Fruit fly (Drosophila melanogaster) whole organism, embryonic: ENCODE measurements around the gene CG3224.

Experiments
- CG10209 ChIP-seq: fragments of 200-800 bp; sonication (Bioruptor generic); optimal IDR thresholded peaks from 3 replicates; lab custom pipeline; 2017; ENCODE audit warnings: missing biosample characterization, mild to moderate bottlenecking, missing genetic modification characterization, missing genetic modification reagents
- CG10654 ChIP-seq: fragments of 200-800 bp; sonication (Bioruptor generic); optimal IDR thresholded peaks from 2 replicates; lab custom pipeline; 2016; ENCODE audit warnings: missing biosample characterization, missing genetic modification characterization
- CG12236 ChIP-seq: fragments of 200-800 bp; sonication (Bioruptor generic); optimal IDR thresholded peaks from 2 replicates; lab custom pipeline; 2016; ENCODE audit warnings: missing biosample characterization, missing genetic modification characterization
- CG12659 ChIP-seq: fragments of 200-800 bp; sonication (Bioruptor generic); optimal IDR thresholded peaks from 3 replicates; lab custom pipeline; 2017; ENCODE audit warnings: mild to moderate bottlenecking, missing biosample characterization, missing genetic modification reagents, missing genetic modification characterization
- CG14965 ChIP-seq: fragments of 200-800 bp; sonication (Bioruptor generic); optimal IDR thresholded peaks from 2 replicates; lab custom pipeline; 2016; ENCODE audit warnings: missing biosample characterization, missing genetic modification characterization, borderline replicate concordance
- CG1603 ChIP-seq: fragments of 200-800 bp; sonication (Bioruptor generic); optimal IDR thresholded peaks from 2 replicates; lab custom pipeline; 2019; ENCODE audit warnings: missing biosample characterization, mild to moderate bottlenecking, missing genetic modification characterization, moderate library complexity
- CG16779 ChIP-seq: fragments of 200-800 bp; sonication (Bioruptor generic); IDR thresholded peaks from 2 replicates; pipeline ENCODE4 v1.3.6; 2022; ENCODE audit warnings: missing biosample characterization, missing genetic modification characterization
- CG16863 ChIP-seq: fragments of 200-800 bp; sonication (Bioruptor generic); optimal IDR thresholded peaks from 3 replicates; lab custom pipeline; 2016; ENCODE audit warnings: missing biosample characterization, missing genetic modification characterization
- CG18599 ChIP-seq: fragments of 200-800 bp; sonication (Bioruptor generic); optimal IDR thresholded peaks from 3 replicates; lab custom pipeline; 2017; ENCODE audit warnings: missing biosample characterization, missing genetic modification characterization, mild to moderate bottlenecking, moderate library complexity, missing genetic modification reagents
- CG3838 ChIP-seq: fragments of 200-800 bp; sonication (Bioruptor generic); optimal IDR thresholded peaks from 3 replicates; lab custom pipeline; 2016; ENCODE audit warnings: missing biosample characterization, missing genetic modification characterization
- CG42726 ChIP-seq: fragments of 200-800 bp; sonication (Bioruptor generic); IDR thresholded peaks from 2 replicates; pipeline ENCODE4 v1.3.6; 2022; ENCODE audit warnings: missing biosample characterization, missing genetic modification characterization; ENCODE audit not compliant: partially characterized antibody
- CG5180 ChIP-seq: fragments of 200-800 bp; sonication (Bioruptor generic); optimal IDR thresholded peaks from 3 replicates; lab custom pipeline; 2017; ENCODE audit warnings: missing biosample characterization, missing genetic modification characterization, mild to moderate bottlenecking, moderate library complexity, missing genetic modification reagents
- CG7372 ChIP-seq: fragments of 200-800 bp; sonication (Bioruptor generic); IDR thresholded peaks from 2 replicates; pipeline ENCODE4 v1.3.6; 2022; ENCODE audit warnings: missing biosample characterization, missing genetic modification characterization
- CG7786 ChIP-seq: fragments of 200-800 bp; sonication (Bioruptor generic); optimal IDR thresholded peaks from 2 replicates; lab custom pipeline; 2016; ENCODE audit warnings: missing biosample characterization, missing genetic modification characterization
- CG7839 ChIP-seq: fragments of 200-800 bp; sonication (Bioruptor generic); optimal IDR thresholded peaks from 3 replicates; lab custom pipeline; 2018; ENCODE audit warnings: missing biosample characterization, mild to moderate bottlenecking, missing genetic modification characterization, moderate library complexity
- CG8944 ChIP-seq: fragments of 200-800 bp; sonication (Bioruptor generic); optimal IDR thresholded peaks from 3 replicates; lab custom pipeline; 2016; ENCODE audit warnings: missing biosample characterization, missing genetic modification characterization
- Dbx ChIP-seq: fragments of 200-800 bp; sonication (Bioruptor generic); IDR thresholded peaks from 3 replicates; pipeline ENCODE4 v1.3.6; 2022; ENCODE audit warnings: missing biosample characterization, missing genetic modification characterization
- Dek ChIP-seq: fragments of 200-800 bp; sonication (Bioruptor generic); optimal IDR thresholded peaks from 3 replicates; lab custom pipeline; 2019; ENCODE audit warnings: missing biosample characterization, mild to moderate bottlenecking, missing genetic modification characterization, moderate library complexity
- Dref ChIP-seq: fragments of 200-800 bp; sonication (Bioruptor generic); IDR thresholded peaks from 2 replicates; pipeline ENCODE4 v1.3.6; 2022; ENCODE audit warnings: missing biosample characterization, missing genetic modification characterization
- E2f2 ChIP-seq: fragments of 200-800 bp; sonication (Bioruptor generic); IDR thresholded peaks from 2 replicates; pipeline ENCODE4 v1.3.6; 2022; ENCODE audit warnings: missing biosample characterization, missing genetic modification characterization
- Gug ChIP-seq: fragments of 200-800 bp; sonication (Bioruptor generic); IDR thresholded peaks from 4 replicates; pipeline ENCODE4 v1.3.6; 2022; ENCODE audit warnings: missing biosample characterization, missing genetic modification characterization
- Nf-YB ChIP-seq: fragments of 200-800 bp; sonication (Bioruptor generic); optimal IDR thresholded peaks from 3 replicates; lab custom pipeline; 2019; ENCODE audit warnings: missing biosample characterization, mild to moderate bottlenecking, missing genetic modification characterization, moderate library complexity
- Ptx1 ChIP-seq: fragments of 200-800 bp; sonication (Bioruptor generic); IDR thresholded peaks from 2 replicates; pipeline ENCODE4 v1.3.6; 2022; ENCODE audit warnings: missing biosample characterization, missing genetic modification characterization
- Scr ChIP-seq: fragments of 200-800 bp; sonication (Bioruptor generic); IDR thresholded peaks from 2 replicates; pipeline ENCODE4 v1.3.6; 2022; ENCODE audit warnings: missing biosample characterization, missing genetic modification characterization; ENCODE audit not compliant: partially characterized antibody
- Sry-δ ChIP-seq: fragments of 200-800 bp; sonication (Bioruptor generic); optimal IDR thresholded peaks from 2 replicates; lab custom pipeline; 2016; ENCODE audit warnings: missing biosample characterization, missing genetic modification characterization
- Vsx1 ChIP-seq: fragments of 200-800 bp; sonication (Bioruptor generic); optimal IDR thresholded peaks from 2 replicates; lab custom pipeline; 2017; ENCODE audit warnings: missing biosample characterization, mild to moderate bottlenecking, missing genetic modification characterization, missing genetic modification reagents
- Xbp1 ChIP-seq: fragments of 200-800 bp; sonication (Bioruptor generic); optimal IDR thresholded peaks from 3 replicates; lab custom pipeline; 2016; ENCODE audit warnings: missing biosample characterization, mild to moderate bottlenecking, missing genetic modification characterization
- amos ChIP-seq: fragments of 200-800 bp; sonication (Bioruptor generic); IDR thresholded peaks from 2 replicates; pipeline ENCODE4 v1.3.6; 2022; ENCODE audit warnings: missing biosample characterization, missing genetic modification characterization; ENCODE audit not compliant: partially characterized antibody
- ash1 ChIP-seq: fragments of 200-800 bp; sonication (Bioruptor generic); optimal IDR thresholded peaks from 2 replicates; lab custom pipeline; 2018; ENCODE audit warnings: missing biosample characterization, mild to moderate bottlenecking, missing genetic modification characterization
- bigmax ChIP-seq: fragments of 200-800 bp; sonication (Bioruptor generic); optimal IDR thresholded peaks from 2 replicates; lab custom pipeline; 2018; ENCODE audit warnings: missing biosample characterization, mild to moderate bottlenecking, missing genetic modification characterization
- bowl ChIP-seq: fragments of 200-800 bp; sonication (Bioruptor generic); IDR thresholded peaks from 2 replicates; pipeline ENCODE4 v1.3.6; 2022; ENCODE audit warnings: missing biosample characterization, missing genetic modification characterization
- cad ChIP-seq: fragments of >200 bp; optimal IDR thresholded peaks from 2 replicates; lab custom pipeline; 2017; ENCODE audit warnings: missing biosample characterization, missing genetic modification characterization
- chif ChIP-seq, 2 experiments: fragments of 200-800 bp; sonication (Bioruptor generic); optimal IDR thresholded peaks; 3 replicates each; lab custom pipeline; 2016; ENCODE audit warnings: missing biosample characterization in 2 of 2, missing genetic modification characterization in 2 of 2
- chinmo ChIP-seq: fragments of 200-800 bp; sonication (Bioruptor generic); IDR thresholded peaks from 4 replicates; pipeline ENCODE4 v1.3.6; 2022; ENCODE audit warnings: missing biosample characterization, missing genetic modification characterization; ENCODE audit not compliant: partially characterized antibody
- cwo ChIP-seq: fragments of 200-800 bp; sonication (Bioruptor generic); optimal IDR thresholded peaks from 3 replicates; lab custom pipeline; 2017; ENCODE audit warnings: missing biosample characterization, missing genetic modification characterization, mild to moderate bottlenecking, moderate library complexity, missing genetic modification reagents
- fd102C ChIP-seq: fragments of 200-800 bp; sonication (Bioruptor generic); optimal IDR thresholded peaks from 2 replicates; lab custom pipeline; 2018; ENCODE audit warnings: missing biosample characterization, mild to moderate bottlenecking, missing genetic modification characterization, moderate library complexity
- fru ChIP-seq: fragments of >200 bp; optimal IDR thresholded peaks from 2 replicates; lab custom pipeline; 2017
- gce ChIP-seq: fragments of 200-800 bp; sonication (Bioruptor generic); IDR thresholded peaks from 3 replicates; pipeline ENCODE4 v1.3.6; 2022; ENCODE audit warnings: missing biosample characterization, missing genetic modification characterization
- jing ChIP-seq: fragments of 200-800 bp; sonication (Bioruptor generic); optimal IDR thresholded peaks from 2 replicates; lab custom pipeline; 2018; ENCODE audit warnings: missing biosample characterization, mild to moderate bottlenecking, missing genetic modification characterization
- lab ChIP-seq: fragments of 200-800 bp; sonication (Bioruptor generic); optimal IDR thresholded peaks from 3 replicates; lab custom pipeline; 2017; ENCODE audit warnings: missing biosample characterization, missing genetic modification characterization, mild to moderate bottlenecking, moderate library complexity, missing genetic modification reagents
- lola ChIP-seq, 3 experiments: fragments of >200 bp in 2 of 3; fragments of 200-800 bp in 1 of 3; sonication (Bioruptor generic) in 1 of 3; optimal IDR thresholded peaks; 2 replicates each; lab custom pipeline; 2017 to 2019; ENCODE audit warnings: missing biosample characterization in 3 of 3, missing genetic modification characterization in 3 of 3, mild to moderate bottlenecking in 1 of 3, moderate library complexity in 1 of 3
- mld ChIP-seq: fragments of 200-800 bp; sonication (Bioruptor generic); IDR thresholded peaks from 3 replicates; pipeline ENCODE4 v1.3.6; 2022; ENCODE audit warnings: missing biosample characterization, missing genetic modification characterization; ENCODE audit not compliant: partially characterized antibody
- pan ChIP-seq, 4 experiments: fragments of >200 bp in 3 of 4; fragments of 200-800 bp in 1 of 4; sonication (Bioruptor generic) in 1 of 4; optimal IDR thresholded peaks in 3 of 4; IDR thresholded peaks in 1 of 4; 2 replicates each; pipeline versions ENCODE4 v1.3.6 to Lab custom; 2017 to 2022; ENCODE audit warnings: missing biosample characterization in 2 of 4, missing genetic modification characterization in 2 of 4, mixed read lengths in 1 of 4
- pb ChIP-seq: fragments of 200-800 bp; sonication (Bioruptor generic); optimal IDR thresholded peaks from 3 replicates; lab custom pipeline; 2016; ENCODE audit warnings: missing biosample characterization, missing genetic modification characterization
- pho ChIP-seq: fragments of 200-800 bp; sonication (Bioruptor generic); optimal IDR thresholded peaks from 2 replicates; lab custom pipeline; 2016; ENCODE audit warnings: missing biosample characterization, missing genetic modification characterization
- pnt ChIP-seq: fragments of 200-800 bp; sonication (Bioruptor generic); optimal IDR thresholded peaks from 3 replicates; lab custom pipeline; 2016; ENCODE audit warnings: missing biosample characterization, missing genetic modification characterization
- psq ChIP-seq: fragments of 200-800 bp; sonication (Bioruptor generic); optimal IDR thresholded peaks from 2 replicates; lab custom pipeline; 2017; ENCODE audit warnings: missing biosample characterization, missing genetic modification characterization
- tx ChIP-seq: fragments of 200-800 bp; sonication (Bioruptor generic); optimal IDR thresholded peaks from 2 replicates; lab custom pipeline; 2016; ENCODE audit warnings: missing biosample characterization, missing genetic modification characterization
- usp ChIP-seq: fragments of >200 bp; optimal IDR thresholded peaks from 2 replicates; lab custom pipeline; 2017; ENCODE audit warnings: missing biosample characterization, missing genetic modification characterization
- wor ChIP-seq: fragments of 200-800 bp; sonication (Bioruptor generic); IDR thresholded peaks from 2 replicates; pipeline ENCODE4 v1.3.6; 2022; ENCODE audit warnings: missing biosample characterization, missing genetic modification characterization

CG3224 gene

DNA sequence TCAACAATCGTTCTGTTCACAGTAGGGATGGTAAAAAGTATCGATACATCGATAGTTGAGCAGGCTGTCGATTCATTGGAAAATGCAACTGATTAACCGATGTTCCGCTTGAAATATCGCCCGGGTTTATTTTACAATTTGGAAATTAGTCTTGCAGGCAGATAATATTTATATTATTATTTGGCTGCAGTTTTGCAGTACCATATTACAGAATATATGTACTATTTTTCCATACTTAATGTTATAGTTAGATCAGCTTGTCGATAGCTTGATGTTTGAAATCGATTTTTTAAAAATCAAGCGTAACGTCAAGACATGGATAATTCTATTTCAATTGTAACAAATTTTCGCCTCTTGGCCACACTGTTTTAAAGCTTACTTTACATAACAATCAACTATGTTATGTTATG, 33.7 kb upstream of the CG3224 start, which contains the start of gene CG14442 (continued):
- TF ChIP-seq wor (GFP tag; lab: Robert Waterston, UW) = no peak
- TF ChIP-seq CG8944 = no peak
- no peak for TF ChIP-seq psq
- peak; percentile 82; the same call in 2 of the 3 replicates for TF ChIP-seq mld (GFP tag; lab: Robert Waterston, UW)
- TF ChIP-seq Ptx1 (GFP tag; lab: Robert Waterston, UW) = no peak; the same call in 1 of the 2 replicates
- no peak for TF ChIP-seq bigmax
- TF ChIP-seq pho (GFP tag; lab: Kevin White, UChicago) = peak; percentile 24
- peak; percentile 4 for TF ChIP-seq CG3838 (GFP tag; lab: Kevin White, UChicago)
- peak; percentile 18 for TF ChIP-seq CG16863 (GFP tag; lab: Kevin White, UChicago)
- no peak for TF ChIP-seq gce
- peak in 1 of 3 experiments; percentile 15 for TF ChIP-seq lola (GFP tag; optimal IDR thresholded peaks at IDR 0.05; lab: Kevin White, UChicago)
- TF ChIP-seq CG18599 (GFP tag; lab: Kevin White, UChicago) = peak; percentile 31
- TF ChIP-seq lab (GFP tag; lab: Kevin White, UChicago) = no peak
- TF ChIP-seq chif (GFP tag; optimal IDR thresholded peaks at IDR 0.05; lab: Kevin White, UChicago) = no peak
- no peak for TF ChIP-seq Dbx (GFP tag; lab: Robert Waterston, UW)
- TF ChIP-seq CG12659 (GFP tag; lab: Kevin White, UChicago) = peak; percentile 64
- TF ChIP-seq CG1603 (tag; lab: Kevin White, UChicago) = peak; percentile 66
- no peak for TF ChIP-seq cwo (GFP tag; lab: Kevin White, UChicago)
- TF ChIP-seq E2f2 (GFP tag; lab: Robert Waterston, UW) = peak; percentile 70
- TF ChIP-seq fru (lab: Kevin White, UChicago) = no peak
- TF ChIP-seq Vsx1 (GFP tag; lab: Kevin White, UChicago) = no peak
- TF ChIP-seq pan (optimal IDR thresholded peaks at IDR 0.05; lab: Kevin White, UChicago) = no peak
- TF ChIP-seq pan (GFP tag; optimal IDR thresholded peaks at IDR 0.05 in 1 of 2, IDR thresholded peaks at IDR 0.05 in 1 of 2) = no peak
- TF ChIP-seq Gug (GFP tag; lab: Robert Waterston, UW) = peak; percentile 34; the same call in 1 of the 4 replicates
- no peak for TF ChIP-seq Dek (tag; lab: Kevin White, UChicago)
- no peak for TF ChIP-seq jing (GFP tag; lab: Kevin White, UChicago)
- no peak for TF ChIP-seq usp (GFP tag; lab: Kevin White, UChicago)
- no peak for TF ChIP-seq CG16779 (GFP tag; lab: Robert Waterston, UW)
- no peak for TF ChIP-seq bowl (GFP tag; lab: Robert Waterston, UW)
- TF ChIP-seq CG7786 (GFP tag; lab: Kevin White, UChicago) = no peak
- no peak for TF ChIP-seq CG14965
- peak; percentile 11 for TF ChIP-seq CG10654 (GFP tag; lab: Kevin White, UChicago)
- peak; percentile 83 for TF ChIP-seq Dref (GFP tag; lab: Robert Waterston, UW)
- TF ChIP-seq CG5180 (GFP tag; lab: Kevin White, UChicago) = peak; percentile 6
- TF ChIP-seq Sry-δ = peak; percentile 88
- no peak for TF ChIP-seq cad (GFP tag; lab: Kevin White, UChicago)
- TF ChIP-seq CG42726 = peak; percentile 86
- TF ChIP-seq CG7372 = no peak
- TF ChIP-seq CG12236 (GFP tag; lab: Kevin White, UChicago) = no peak
- peak; percentile 31 for TF ChIP-seq Xbp1 (GFP tag; lab: Kevin White, UChicago)
- TF ChIP-seq Nf-YB (GFP tag; lab: Kevin White, UChicago) = no peak
- TF ChIP-seq amos (GFP tag; lab: Robert Waterston, UW) = peak; percentile 94
- TF ChIP-seq Scr = peak; percentile 92
- no peak for TF ChIP-seq CG10209 (GFP tag; lab: Kevin White, UChicago)
- TF ChIP-seq CG7839 (tag; lab: Kevin White, UChicago) = no peak
- TF ChIP-seq chinmo (GFP tag; lab: Robert Waterston, UW) = peak; percentile 83
- no peak for TF ChIP-seq tx (GFP tag; lab: Kevin White, UChicago)
- TF ChIP-seq pb (GFP tag; lab: Kevin White, UChicago) = no peak
- no peak for TF ChIP-seq ash1 (GFP tag; lab: Kevin White, UChicago)
- no peak for TF ChIP-seq pnt (GFP tag; lab: Kevin White, UChicago)
- TF ChIP-seq fd102C (GFP tag; lab: Kevin White, UChicago) = no peak
